Fruit fly (Drosophila melanogaster) whole organism, embryonic: ENCODE measurements around the gene zfh2.

Source experiments
- Atf3 ChIP-seq: fragments of 200-800 bp; sonication (Bioruptor generic); optimal IDR thresholded peaks from 3 replicates; lab custom pipeline; 2016; ENCODE audit warnings: missing biosample characterization, missing genetic modification characterization
- C15 ChIP-seq: fragments of 200-800 bp; sonication (Bioruptor generic); IDR thresholded peaks from 3 replicates; pipeline ENCODE4 v1.3.6; 2022; ENCODE audit warnings: missing biosample characterization, missing genetic modification characterization
- CG10267 ChIP-seq: fragments of 200-800 bp; sonication (Bioruptor generic); optimal IDR thresholded peaks from 2 replicates; lab custom pipeline; 2018; ENCODE audit warnings: missing biosample characterization, mild to moderate bottlenecking, missing genetic modification characterization, moderate library complexity
- CG11456 ChIP-seq: fragments of 200-800 bp; sonication (Bioruptor generic); IDR thresholded peaks from 3 replicates; pipeline ENCODE4 v1.3.6; 2022; ENCODE audit warnings: missing biosample characterization, missing genetic modification characterization
- CG11696 ChIP-seq: fragments of 200-800 bp; sonication (Bioruptor generic); IDR thresholded peaks from 2 replicates; pipeline ENCODE4 v1.3.6; 2022; ENCODE audit warnings: missing biosample characterization, missing genetic modification characterization
- CG13287 ChIP-seq: fragments of 200-800 bp; sonication (Bioruptor generic); IDR thresholded peaks from 2 replicates; pipeline ENCODE4 v1.3.6; 2022; ENCODE audit warnings: missing biosample characterization, missing genetic modification characterization; ENCODE audit not compliant: partially characterized antibody
- CG13296 ChIP-seq: fragments of 200-800 bp; sonication (Bioruptor generic); optimal IDR thresholded peaks from 3 replicates; lab custom pipeline; 2018; ENCODE audit warnings: missing biosample characterization, mild to moderate bottlenecking, missing genetic modification characterization
- CG13424 ChIP-seq: fragments of 200-800 bp; sonication (Bioruptor generic); optimal IDR thresholded peaks from 2 replicates; lab custom pipeline; 2019; ENCODE audit warnings: missing biosample characterization, mild to moderate bottlenecking, missing genetic modification characterization, moderate library complexity
- CG13624 ChIP-seq: fragments of 200-800 bp; sonication (Bioruptor generic); optimal IDR thresholded peaks from 2 replicates; lab custom pipeline; 2016; ENCODE audit warnings: missing biosample characterization, missing genetic modification characterization
- CG14710 ChIP-seq: fragments of 200-800 bp; sonication (Bioruptor generic); optimal IDR thresholded peaks from 3 replicates; lab custom pipeline; 2019; ENCODE audit warnings: missing biosample characterization, mild to moderate bottlenecking, missing genetic modification characterization, moderate library complexity
- CG15696 ChIP-seq: fragments of 200-800 bp; sonication (Bioruptor generic); optimal IDR thresholded peaks from 2 replicates; lab custom pipeline; 2019; ENCODE audit warnings: missing biosample characterization, mild to moderate bottlenecking, missing genetic modification characterization, moderate library complexity
- CG17612 ChIP-seq: fragments of 200-800 bp; sonication (Bioruptor generic); IDR thresholded peaks from 2 replicates; pipeline ENCODE4 v1.3.6; 2022; ENCODE audit warnings: missing biosample characterization, missing genetic modification characterization
- CG3995 ChIP-seq: fragments of 200-800 bp; sonication (Bioruptor generic); optimal IDR thresholded peaks from 3 replicates; lab custom pipeline; 2016; ENCODE audit warnings: missing biosample characterization, missing genetic modification characterization
- CG4282 ChIP-seq: fragments of 200-800 bp; sonication (Bioruptor generic); optimal IDR thresholded peaks from 2 replicates; lab custom pipeline; 2016; ENCODE audit warnings: missing biosample characterization, missing genetic modification characterization
- CG43689 ChIP-seq: fragments of 200-800 bp; sonication (Bioruptor generic); IDR thresholded peaks from 2 replicates; pipeline ENCODE4 v1.3.6; 2022; ENCODE audit warnings: missing biosample characterization, missing genetic modification characterization
- CG6654 ChIP-seq: fragments of 200-800 bp; sonication (Bioruptor generic); optimal IDR thresholded peaks from 2 replicates; lab custom pipeline; 2017; ENCODE audit warnings: missing biosample characterization, mild to moderate bottlenecking, missing genetic modification characterization
- CG7556 ChIP-seq: fragments of 200-800 bp; sonication (Bioruptor generic); optimal IDR thresholded peaks from 2 replicates; lab custom pipeline; 2017; ENCODE audit warnings: missing biosample characterization, mild to moderate bottlenecking, missing genetic modification characterization
- CG7928 ChIP-seq: fragments of 200-800 bp; sonication (Bioruptor generic); optimal IDR thresholded peaks from 2 replicates; lab custom pipeline; 2017; ENCODE audit warnings: missing biosample characterization, mild to moderate bottlenecking, missing genetic modification characterization
- CG8290 ChIP-seq, 3 experiments: fragments of 200-800 bp; sonication (Bioruptor generic); optimal IDR thresholded peaks; 2 replicates each; lab custom pipeline; 2016 to 2019; ENCODE audit warnings: missing biosample characterization in 3 of 3, missing genetic modification characterization in 3 of 3, mild to moderate bottlenecking in 2 of 3, moderate library complexity in 1 of 3
- CG8359 ChIP-seq: fragments of 200-800 bp; sonication (Bioruptor generic); optimal IDR thresholded peaks from 2 replicates; lab custom pipeline; 2017; ENCODE audit warnings: missing biosample characterization, mild to moderate bottlenecking, missing genetic modification characterization, borderline replicate concordance
- Dp ChIP-seq: fragments of 200-800 bp; sonication (Bioruptor generic); optimal IDR thresholded peaks from 2 replicates; lab custom pipeline; 2018; ENCODE audit warnings: missing biosample characterization, mild to moderate bottlenecking, missing genetic modification characterization, moderate library complexity
- ERR ChIP-seq: fragments of 200-800 bp; sonication (Bioruptor generic); optimal IDR thresholded peaks from 2 replicates; lab custom pipeline; 2016; ENCODE audit warnings: missing biosample characterization, missing genetic modification characterization
- Gsc ChIP-seq: fragments of 200-800 bp; sonication (Bioruptor generic); IDR thresholded peaks from 2 replicates; pipeline ENCODE4 v1.3.6; 2022; ENCODE audit warnings: missing biosample characterization, missing genetic modification characterization
- MBD-R2 ChIP-seq: fragments of 200-800 bp; sonication (Bioruptor generic); IDR thresholded peaks from 2 replicates; pipeline ENCODE4 v1.3.6; 2022; ENCODE audit warnings: missing biosample characterization, missing genetic modification characterization
- Myb ChIP-seq: fragments of 200-800 bp; sonication (Bioruptor generic); optimal IDR thresholded peaks from 2 replicates; lab custom pipeline; 2016; ENCODE audit warnings: missing biosample characterization, missing genetic modification characterization
- NC2β ChIP-seq: fragments of 200-800 bp; sonication (Bioruptor generic); optimal IDR thresholded peaks from 2 replicates; lab custom pipeline; 2016; ENCODE audit warnings: missing biosample characterization, missing genetic modification characterization
- Optix ChIP-seq: fragments of 200-800 bp; sonication (Bioruptor generic); IDR thresholded peaks from 3 replicates; pipeline ENCODE4 v1.3.6; 2022; ENCODE audit warnings: missing biosample characterization, missing genetic modification characterization
- Side ChIP-seq: fragments of 200-800 bp; sonication (Bioruptor generic); optimal IDR thresholded peaks from 2 replicates; lab custom pipeline; 2016; ENCODE audit warnings: missing biosample characterization, missing genetic modification characterization
- ab ChIP-seq: fragments of 200-800 bp; sonication (Bioruptor generic); optimal IDR thresholded peaks from 2 replicates; lab custom pipeline; 2016; ENCODE audit warnings: missing biosample characterization, missing genetic modification characterization
- abd-A ChIP-seq: fragments of 200-800 bp; sonication (Bioruptor generic); optimal IDR thresholded peaks from 3 replicates; lab custom pipeline; 2019; ENCODE audit warnings: missing biosample characterization, mild to moderate bottlenecking, missing genetic modification characterization, moderate library complexity
- ase ChIP-seq: fragments of 200-800 bp; sonication (Bioruptor generic); IDR thresholded peaks from 3 replicates; pipeline ENCODE4 v1.3.6; 2022; ENCODE audit warnings: missing biosample characterization, missing genetic modification characterization
- btn ChIP-seq: fragments of 200-800 bp; sonication (Bioruptor generic); optimal IDR thresholded peaks from 2 replicates; lab custom pipeline; 2016; ENCODE audit warnings: missing biosample characterization, missing genetic modification characterization
- cwo ChIP-seq: fragments of 200-800 bp; sonication (Bioruptor generic); optimal IDR thresholded peaks from 3 replicates; lab custom pipeline; 2017; ENCODE audit warnings: missing biosample characterization, missing genetic modification characterization, mild to moderate bottlenecking, moderate library complexity, missing genetic modification reagents
- disco-r ChIP-seq: fragments of 200-800 bp; sonication (Bioruptor generic); optimal IDR thresholded peaks from 2 replicates; lab custom pipeline; 2016; ENCODE audit warnings: missing biosample characterization, missing genetic modification characterization
- fd102C ChIP-seq: fragments of 200-800 bp; sonication (Bioruptor generic); optimal IDR thresholded peaks from 2 replicates; lab custom pipeline; 2018; ENCODE audit warnings: missing biosample characterization, mild to moderate bottlenecking, missing genetic modification characterization, moderate library complexity
- gce ChIP-seq: fragments of 200-800 bp; sonication (Bioruptor generic); IDR thresholded peaks from 3 replicates; pipeline ENCODE4 v1.3.6; 2022; ENCODE audit warnings: missing biosample characterization, missing genetic modification characterization
- gcm2 ChIP-seq: fragments of 200-800 bp; sonication (Bioruptor generic); optimal IDR thresholded peaks from 2 replicates; lab custom pipeline; 2016; ENCODE audit warnings: missing biosample characterization, missing genetic modification characterization
- gsb-n ChIP-seq: fragments of 200-800 bp; sonication (Bioruptor generic); optimal IDR thresholded peaks from 3 replicates; lab custom pipeline; 2018; ENCODE audit warnings: missing biosample characterization, mild to moderate bottlenecking, missing genetic modification characterization
- h ChIP-seq: fragments of >200 bp; optimal IDR thresholded peaks from 2 replicates; lab custom pipeline; 2017
- insv ChIP-seq, 2 experiments: fragments of 200-800 bp; sonication (Bioruptor generic); optimal IDR thresholded peaks; 3 replicates each; lab custom pipeline; 2016 to 2018; ENCODE audit warnings: missing biosample characterization in 2 of 2, missing genetic modification characterization in 2 of 2
- kay ChIP-seq: fragments of 200-800 bp; sonication (Bioruptor generic); optimal IDR thresholded peaks from 2 replicates; lab custom pipeline; 2016; ENCODE audit warnings: missing biosample characterization, missing genetic modification characterization
- lab ChIP-seq: fragments of 200-800 bp; sonication (Bioruptor generic); optimal IDR thresholded peaks from 3 replicates; lab custom pipeline; 2017; ENCODE audit warnings: missing biosample characterization, missing genetic modification characterization, mild to moderate bottlenecking, moderate library complexity, missing genetic modification reagents
- mam ChIP-seq: fragments of 200-800 bp; sonication (Bioruptor generic); optimal IDR thresholded peaks from 3 replicates; lab custom pipeline; 2016; ENCODE audit warnings: missing biosample characterization, missing genetic modification characterization
- onecut ChIP-seq: fragments of 200-800 bp; sonication (Bioruptor generic); IDR thresholded peaks from 2 replicates; pipeline ENCODE4 v1.3.6; 2022; ENCODE audit warnings: missing biosample characterization, missing genetic modification characterization
- peb ChIP-seq: fragments of 200-800 bp; sonication (Bioruptor generic); IDR thresholded peaks from 2 replicates; pipeline ENCODE4 v1.3.6; 2022; ENCODE audit warnings: missing biosample characterization, missing genetic modification characterization
- pfk ChIP-seq: fragments of 200-800 bp; sonication (Bioruptor generic); optimal IDR thresholded peaks from 2 replicates; lab custom pipeline; 2018; ENCODE audit warnings: missing biosample characterization, mild to moderate bottlenecking, missing genetic modification characterization, moderate library complexity
- pzg ChIP-seq: fragments of 200-800 bp; sonication (Bioruptor generic); optimal IDR thresholded peaks from 3 replicates; lab custom pipeline; 2018; ENCODE audit warnings: missing biosample characterization, mild to moderate bottlenecking, missing genetic modification characterization, moderate library complexity
- slp2 ChIP-seq: fragments of 200-800 bp; sonication (Bioruptor generic); optimal IDR thresholded peaks from 2 replicates; lab custom pipeline; 2016; ENCODE audit warnings: missing biosample characterization, missing genetic modification characterization
- sqz ChIP-seq: fragments of 200-800 bp; sonication (Bioruptor generic); optimal IDR thresholded peaks from 3 replicates; lab custom pipeline; 2018; ENCODE audit warnings: missing biosample characterization, mild to moderate bottlenecking, missing genetic modification characterization
- tin ChIP-seq: fragments of 200-800 bp; sonication (Bioruptor generic); optimal IDR thresholded peaks from 3 replicates; lab custom pipeline; 2016; ENCODE audit warnings: missing biosample characterization, missing genetic modification characterization
- tio ChIP-seq: fragments of 200-800 bp; sonication (Bioruptor generic); optimal IDR thresholded peaks from 2 replicates; lab custom pipeline; 2017; ENCODE audit warnings: missing biosample characterization, missing genetic modification characterization, inconsistent platforms
- twi ChIP-seq: fragments of 200-800 bp; optimal IDR thresholded peaks from 2 replicates; lab custom pipeline; 2019; ENCODE audit warnings: missing biosample characterization, mild to moderate bottlenecking, missing genetic modification characterization, moderate library complexity

zfh2 gene

DNA sequence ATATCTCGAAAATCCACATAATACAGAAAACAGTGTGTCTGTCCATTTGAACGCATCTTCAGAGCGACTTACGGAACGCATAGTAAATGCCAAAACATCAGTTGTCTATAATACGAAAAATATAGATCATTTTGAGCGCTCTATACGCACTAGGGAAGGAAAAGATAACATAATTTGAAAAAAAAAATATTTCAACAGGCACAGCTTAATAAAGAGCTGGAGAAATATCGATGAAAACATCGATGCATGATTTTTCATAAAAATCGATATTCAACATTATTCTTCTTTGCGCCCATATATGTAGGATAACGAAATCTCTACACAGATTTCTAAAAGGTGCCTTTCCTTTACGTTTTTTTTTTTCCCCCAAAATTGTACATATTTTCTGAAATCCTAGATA, 19.9 kb upstream of the zfh2 start (continued):
- TF ChIP-seq peb (GFP tag; lab: Robert Waterston, UW) = no peak
- no peak for TF ChIP-seq CG11456 (GFP tag; lab: Robert Waterston, UW)
- no peak for TF ChIP-seq CG7928 (GFP tag; lab: Kevin White, UChicago)
- no peak for TF ChIP-seq NC2β (GFP tag; lab: Kevin White, UChicago)
- no peak for TF ChIP-seq CG4282 (GFP tag; lab: Kevin White, UChicago)
- no peak for TF ChIP-seq gcm2
- TF ChIP-seq CG11696 (GFP tag; lab: Robert Waterston, UW) = no peak
- TF ChIP-seq tin (GFP tag; lab: Kevin White, UChicago) = no peak
- no peak for TF ChIP-seq mam (GFP tag; lab: Kevin White, UChicago)
- TF ChIP-seq cwo (GFP tag; lab: Kevin White, UChicago) = no peak
- TF ChIP-seq pzg (GFP tag; lab: Kevin White, UChicago) = peak; percentile 11
- TF ChIP-seq CG14710 (tag; lab: Kevin White, UChicago) = no peak
- no peak for TF ChIP-seq ase (GFP tag; lab: Robert Waterston, UW)
- TF ChIP-seq MBD-R2 (GFP tag; lab: Robert Waterston, UW) = peak; percentile 28; the same call in 1 of the 2 replicates
- TF ChIP-seq twi (tag; lab: Kevin White, UChicago) = no peak
- no peak for TF ChIP-seq C15 (GFP tag; lab: Robert Waterston, UW)
- TF ChIP-seq gce (GFP tag; lab: Robert Waterston, UW) = no peak
- no peak for TF ChIP-seq onecut (GFP tag; lab: Robert Waterston, UW)
- TF ChIP-seq CG13296 = no peak
- TF ChIP-seq CG7556 = no peak
- TF ChIP-seq slp2 (GFP tag; lab: Kevin White, UChicago) = no peak
- no peak for TF ChIP-seq CG8359 (GFP tag; lab: Kevin White, UChicago)
- no peak for TF ChIP-seq Atf3
- TF ChIP-seq tio (GFP tag; lab: Kevin White, UChicago) = no peak
- no peak for TF ChIP-seq CG10267 (tag; lab: Kevin White, UChicago)
- TF ChIP-seq kay (GFP tag; lab: Kevin White, UChicago) = no peak
- no peak for TF ChIP-seq pfk (GFP tag; lab: Kevin White, UChicago)
- TF ChIP-seq CG13287 (GFP tag; lab: Robert Waterston, UW) = peak; percentile 67
- TF ChIP-seq CG13424 (tag; lab: Kevin White, UChicago) = no peak
- TF ChIP-seq insv (GFP tag; optimal IDR thresholded peaks at IDR 0.05; lab: Kevin White, UChicago) = no peak
- no peak for TF ChIP-seq ab (GFP tag; lab: Kevin White, UChicago)
- no peak for TF ChIP-seq disco-r
- TF ChIP-seq Myb (GFP tag; lab: Kevin White, UChicago) = peak; percentile 5
- TF ChIP-seq lab (GFP tag; lab: Kevin White, UChicago) = no peak
- no peak for TF ChIP-seq CG6654 (GFP tag; lab: Kevin White, UChicago)
- TF ChIP-seq CG8290 (GFP tag; optimal IDR thresholded peaks at IDR 0.05; lab: Kevin White, UChicago) = no peak
- no peak for TF ChIP-seq CG8290 (tag; optimal IDR thresholded peaks at IDR 0.05; lab: Kevin White, UChicago)
- no peak for TF ChIP-seq btn (GFP tag; lab: Kevin White, UChicago)
- TF ChIP-seq ERR (GFP tag; lab: Kevin White, UChicago) = no peak
- TF ChIP-seq Dp (GFP tag; lab: Kevin White, UChicago) = peak; percentile 10
- no peak for TF ChIP-seq CG15696 (tag; lab: Kevin White, UChicago)
- no peak for TF ChIP-seq fd102C (GFP tag; lab: Kevin White, UChicago)
- no peak for TF ChIP-seq CG13624 (GFP tag; lab: Kevin White, UChicago)
- no peak for TF ChIP-seq sqz (GFP tag; lab: Kevin White, UChicago)
- no peak for TF ChIP-seq abd-A (tag; lab: Kevin White, UChicago)
- no peak for TF ChIP-seq h (lab: Kevin White, UChicago)
- TF ChIP-seq CG17612 (GFP tag; lab: Robert Waterston, UW) = no peak
- TF ChIP-seq CG43689 (GFP tag; lab: Robert Waterston, UW) = no peak
- no peak for TF ChIP-seq Optix
- peak; percentile 9 for TF ChIP-seq CG3995 (GFP tag; lab: Kevin White, UChicago)
- no peak for TF ChIP-seq Gsc (GFP tag; lab: Robert Waterston, UW)
- no peak for TF ChIP-seq Side (GFP tag; lab: Kevin White, UChicago)
- no peak for TF ChIP-seq gsb-n (tag; lab: Kevin White, UChicago)
